Fruit fly (Drosophila melanogaster): ENCODE results near the gene Ppm1.
A peak's percentile ranks its signal among the peaks of the same experiment; 100 is the strongest.

Ppm1 gene

dm6 chr3L:601559-602136 is 20.5 kb downstream of the Ppm1 start:
- TF ChIP-seq Rel (GFP tag; optimal IDR thresholded peaks at IDR 0.05) (no peak), Rel (tag; optimal IDR thresholded peaks at IDR 0.05) (no peak), usp (GFP tag; optimal IDR thresholded peaks at IDR 0.05) (no peak), lola (GFP tag; optimal IDR thresholded peaks at IDR 0.05) (no peak), Mio (GFP tag; optimal IDR thresholded peaks at IDR 0.05) (no peak), dsf (GFP tag; optimal IDR thresholded peaks at IDR 0.05; ENCODE audit: borderline replicate concordance) (no peak)

- TF ChIP-seq br (GFP tag; optimal IDR thresholded peaks at IDR 0.05): no peak
- peak in 1 of 2 experiments; percentile 27 for TF ChIP-seq foxo (GFP tag; optimal IDR thresholded peaks at IDR 0.05)
- no peak for TF ChIP-seq Hr78 (GFP tag; optimal IDR thresholded peaks at IDR 0.05)
- peak; percentile 9 for TF ChIP-seq h (GFP tag; optimal IDR thresholded peaks at IDR 0.05)
- peak; percentile 70 for TF ChIP-seq HLH106 (tag; optimal IDR thresholded peaks at IDR 0.05)
Measured at dm6 chr3L:602531-602930, 21.4 kb downstream of the Ppm1 start.

dm6 chr3L:603188-603587 is 22.1 kb downstream of the Ppm1 start:
- TF ChIP-seq dl (GFP tag; optimal IDR thresholded peaks at IDR 0.05; ENCODE audit: insufficient read depth in 1 of 2, partially characterized antibody in 2 of 2) (no peak), Rel (GFP tag; optimal IDR thresholded peaks at IDR 0.05) (no peak), Rel (tag; optimal IDR thresholded peaks at IDR 0.05) (peak; percentile 77)

dm6 chr3L:603847-604550 is 22.9 kb downstream of the Ppm1 start, which contains the start of gene CG13893:
Gene CG13893 (minus strand): TSS chr3L:604008.
- no peak for TF ChIP-seq GATAd (GFP tag; optimal IDR thresholded peaks at IDR 0.05)
- TF ChIP-seq N (GFP tag; optimal IDR thresholded peaks at IDR 0.05): no peak
- peak; percentile 92 for TF ChIP-seq Hr83 (GFP tag; optimal IDR thresholded peaks at IDR 0.05; ENCODE audit: poor library complexity, severe bottlenecking)
- peak; percentile 76 for TF ChIP-seq Vsx2 (GFP tag; optimal IDR thresholded peaks at IDR 0.05; ENCODE audit: partially characterized antibody)
- no peak for TF ChIP-seq dsf (GFP tag; optimal IDR thresholded peaks at IDR 0.05; ENCODE audit: borderline replicate concordance)
- TF ChIP-seq br (GFP tag; optimal IDR thresholded peaks at IDR 0.05): peak; percentile 25
- peak; percentile 63 for TF ChIP-seq jim (GFP tag; optimal IDR thresholded peaks at IDR 0.05)
- TF ChIP-seq CG9705 (GFP tag; optimal IDR thresholded peaks at IDR 0.05): no peak
- no peak for TF ChIP-seq HLH106 (tag; optimal IDR thresholded peaks at IDR 0.05)
- peak; percentile 48 for TF ChIP-seq Hnf4 (GFP tag; optimal IDR thresholded peaks at IDR 0.05)
- TF ChIP-seq CG32264 (GFP tag; optimal IDR thresholded peaks at IDR 0.05): no peak
- no peak for TF ChIP-seq sv (GFP tag; optimal IDR thresholded peaks at IDR 0.05)
- no peak for TF ChIP-seq psq (GFP tag; optimal IDR thresholded peaks at IDR 0.05)
- peak; percentile 31 for TF ChIP-seq rgr (GFP tag; optimal IDR thresholded peaks at IDR 0.05)
- no peak for TF ChIP-seq tai (GFP tag; optimal IDR thresholded peaks at IDR 0.05)
- TF ChIP-seq brk (GFP tag; optimal IDR thresholded peaks at IDR 0.05): no peak
- no peak for TF ChIP-seq ey (GFP tag; optimal IDR thresholded peaks at IDR 0.05)
- TF ChIP-seq pan (optimal IDR thresholded peaks at IDR 0.05): no peak
- TF ChIP-seq woc (GFP tag; optimal IDR thresholded peaks at IDR 0.05): peak; percentile 94
- TF ChIP-seq Sp1 (GFP tag; optimal IDR thresholded peaks at IDR 0.05): peak; percentile 37
- no peak for TF ChIP-seq lola (GFP tag; optimal IDR thresholded peaks at IDR 0.05)
- TF ChIP-seq CrebA (GFP tag; optimal IDR thresholded peaks at IDR 0.05; ENCODE audit: borderline replicate concordance): no peak
- TF ChIP-seq fru (GFP tag; optimal IDR thresholded peaks at IDR 0.05): peak; percentile 32
- no peak for TF ChIP-seq dl (GFP tag; optimal IDR thresholded peaks at IDR 0.05; ENCODE audit: insufficient read depth in 1 of 2, partially characterized antibody in 2 of 2)
- TF ChIP-seq sage (GFP tag; optimal IDR thresholded peaks at IDR 0.05): no peak
- no peak for TF ChIP-seq Rel (GFP tag; optimal IDR thresholded peaks at IDR 0.05)
- peak; percentile 25 for TF ChIP-seq Rel (tag; optimal IDR thresholded peaks at IDR 0.05)
- TF ChIP-seq Dif (GFP tag; optimal IDR thresholded peaks at IDR 0.05; ENCODE audit: partially characterized antibody): peak; percentile 74
- no peak for TF ChIP-seq Myc (optimal IDR thresholded peaks at IDR 0.05)
- TF ChIP-seq Jra (GFP tag; optimal IDR thresholded peaks at IDR 0.05): peak; percentile 25
- TF ChIP-seq Abd-B (GFP tag; optimal IDR thresholded peaks at IDR 0.05): no peak
- TF ChIP-seq OdsH (GFP tag; optimal IDR thresholded peaks at IDR 0.05): no peak
- no peak for TF ChIP-seq Mio (GFP tag; optimal IDR thresholded peaks at IDR 0.05)
- TF ChIP-seq Hr78 (GFP tag; optimal IDR thresholded peaks at IDR 0.05): no peak
- no peak for TF ChIP-seq usp (GFP tag; optimal IDR thresholded peaks at IDR 0.05)
- no peak for TF ChIP-seq dmrt93B (GFP tag; optimal IDR thresholded peaks at IDR 0.05)
- no peak for TF ChIP-seq Dfd (GFP tag; optimal IDR thresholded peaks at IDR 0.05)
- no peak for TF ChIP-seq foxo (GFP tag; optimal IDR thresholded peaks at IDR 0.05)
- TF ChIP-seq h (GFP tag; optimal IDR thresholded peaks at IDR 0.05): peak; percentile 27

All from whole organism, wandering third instar larva.